Worm (Caenorhabditis elegans) whole organism, early embryonic: ENCODE results near the gene ced-10.

Experiments used
- B0310.2 ChIP-seq: sonication (generic microtip); optimal IDR thresholded peaks from 2 replicates; lab custom pipeline; 2016; ENCODE audit warnings: mild to moderate bottlenecking, missing genetic modification characterization, missing compliant biosample characterization
- F13C5.2 ChIP-seq: sonication (generic microtip); optimal IDR thresholded peaks from 2 replicates; lab custom pipeline; 2017; ENCODE audit warnings: mild to moderate bottlenecking, missing genetic modification characterization, inconsistent platforms, missing compliant biosample characterization
- aly-1 ChIP-seq: sonication (generic microtip); optimal IDR thresholded peaks from 2 replicates; lab custom pipeline; 2016; ENCODE audit warnings: missing genetic modification characterization, missing compliant biosample characterization
- ama-1 ChIP-seq: fragments of 150-350 bp; optimal IDR thresholded peaks from 2 replicates; lab custom pipeline; 2014
- ceh-13 ChIP-seq: fragments of 200-800 bp; sonication (Bioruptor generic); optimal IDR thresholded peaks from 2 replicates; lab custom pipeline; 2018; ENCODE audit warnings: mild to moderate bottlenecking, missing genetic modification characterization, missing compliant biosample characterization
- ceh-36 ChIP-seq: sonication (generic microtip); optimal IDR thresholded peaks from 2 replicates; lab custom pipeline; 2016; ENCODE audit warnings: missing genetic modification characterization, inconsistent platforms, missing compliant biosample characterization
- ets-7 ChIP-seq: sonication (generic microtip); optimal IDR thresholded peaks from 2 replicates; lab custom pipeline; 2016; ENCODE audit warnings: missing genotype, missing genetic modification characterization, missing compliant biosample characterization
- flt-1 ChIP-seq: fragments of 200-800 bp; sonication (Bioruptor generic); IDR thresholded peaks from 2 replicates; pipeline ENCODE4 v1.3.6; 2022; ENCODE audit warnings: missing genetic modification characterization, missing compliant biosample characterization
- hmbx-1 ChIP-seq: sonication (generic microtip); optimal IDR thresholded peaks from 2 replicates; lab custom pipeline; 2016; ENCODE audit warnings: mild to moderate bottlenecking, missing genetic modification characterization, missing compliant biosample characterization
- hmg-4 ChIP-seq: fragments of 200-800 bp; sonication (Bioruptor generic); optimal IDR thresholded peaks from 2 replicates; lab custom pipeline; 2018; ENCODE audit warnings: mild to moderate bottlenecking, missing genetic modification characterization, missing compliant biosample characterization
- hnd-1 ChIP-seq: sonication (generic microtip); optimal IDR thresholded peaks from 2 replicates; lab custom pipeline; 2016; ENCODE audit warnings: missing genetic modification characterization, missing compliant biosample characterization
- pes-1 ChIP-seq: fragments of 200-800 bp; sonication (Bioruptor generic); IDR thresholded peaks from 2 replicates; pipeline ENCODE4 v1.3.6; 2022; ENCODE audit warnings: missing genetic modification reagents, missing genetic modification characterization, missing compliant biosample characterization
- scrt-1 ChIP-seq: fragments of 200-800 bp; sonication (Bioruptor generic); IDR thresholded peaks from 2 replicates; pipeline ENCODE4 v1.3.6; 2022; ENCODE audit warnings: missing genetic modification characterization, missing compliant biosample characterization
- sea-1 ChIP-seq: fragments of 200-800 bp; sonication (Bioruptor generic); conservative IDR thresholded peaks from 2 replicates; pipeline ENCODE4 v1.3.6; 2022; ENCODE audit warnings: missing genetic modification characterization, missing compliant biosample characterization
- tbx-11 ChIP-seq: fragments of 200-800 bp; sonication (Bioruptor generic); IDR thresholded peaks from 2 replicates; pipeline ENCODE4 v1.3.6; 2022; ENCODE audit warnings: missing genetic modification characterization, missing compliant biosample characterization
- tbx-37 ChIP-seq: fragments of 200-800 bp; sonication (Bioruptor generic); conservative IDR thresholded peaks from 2 replicates; pipeline ENCODE4 v1.3.6; 2022; ENCODE audit warnings: missing genetic modification reagents, missing genetic modification characterization, missing compliant biosample characterization
- tra-4 ChIP-seq: sonication (generic microtip); optimal IDR thresholded peaks from 2 replicates; lab custom pipeline; 2017; ENCODE audit warnings: missing genetic modification characterization, missing compliant biosample characterization

Gene ced-10

ce11 chrIV:3545060-3545459, 35.7 kb upstream of the ced-10 start:
- no peak for TF ChIP-seq aly-1 (tag; lab: Kevin White, UChicago)
- TF ChIP-seq ceh-13 (GFP tag; lab: Kevin White, UChicago), result no peak
- no peak for TF ChIP-seq hmbx-1 (tag; lab: Kevin White, UChicago)
- TF ChIP-seq tra-4 (tag; lab: Kevin White, UChicago), result no peak
- no peak for TF ChIP-seq flt-1
- TF ChIP-seq tbx-37 (GFP tag; lab: Robert Waterston, UW), result no peak
- no peak for TF ChIP-seq tbx-11
- no peak for TF ChIP-seq ama-1 (lab: Kevin White, UChicago)
- TF ChIP-seq ets-7 (tag; lab: Kevin White, UChicago), result no peak
- TF ChIP-seq B0310.2 (tag; lab: Kevin White, UChicago), result no peak
- no peak for TF ChIP-seq F13C5.2
- TF ChIP-seq pes-1 (GFP tag; lab: Robert Waterston, UW), result no peak
- no peak for TF ChIP-seq sea-1

ce11 chrIV:3539872-3540271, 30.5 kb upstream of the ced-10 start, which contains the start of gene B0212.3:
TSS of gene B0212.3 (plus strand) at chrIV:3540172.
- TF ChIP-seq aly-1 (tag; lab: Kevin White, UChicago), result no peak
- no peak for TF ChIP-seq ets-7 (tag; lab: Kevin White, UChicago)
- no peak for TF ChIP-seq scrt-1 (GFP tag; lab: Robert Waterston, UW)
- no peak for TF ChIP-seq B0310.2 (tag; lab: Kevin White, UChicago)
- TF ChIP-seq hnd-1, result no peak
- no peak for TF ChIP-seq pes-1 (GFP tag; lab: Robert Waterston, UW)
- TF ChIP-seq tra-4 (tag; lab: Kevin White, UChicago), result no peak
- no peak for TF ChIP-seq ceh-36
- TF ChIP-seq F13C5.2, result no peak
- TF ChIP-seq tbx-11, result no peak
- TF ChIP-seq ceh-13 (GFP tag; lab: Kevin White, UChicago), result no peak
- TF ChIP-seq ama-1 (lab: Kevin White, UChicago), result no peak
- no peak for TF ChIP-seq hmg-4 (GFP tag; lab: Kevin White, UChicago)
- TF ChIP-seq tbx-37 (GFP tag; lab: Robert Waterston, UW), result no peak
- TF ChIP-seq hmbx-1 (tag; lab: Kevin White, UChicago), result no peak
- no peak for TF ChIP-seq flt-1
- no peak for TF ChIP-seq sea-1

ce11 chrIV:3539253-3539652, 29.9 kb upstream of the ced-10 start:
- TF ChIP-seq F13C5.2 (no peak), flt-1 (no peak), B0310.2 (tag; lab: Kevin White, UChicago) (no peak), sea-1 (no peak), tbx-37 (GFP tag; lab: Robert Waterston, UW) (no peak), hnd-1 (no peak), scrt-1 (GFP tag; lab: Robert Waterston, UW) (no peak), ets-7 (tag; lab: Kevin White, UChicago) (no peak), tra-4 (tag; lab: Kevin White, UChicago) (no peak), hmbx-1 (tag; lab: Kevin White, UChicago) (no peak), ceh-13 (GFP tag; lab: Kevin White, UChicago) (no peak), pes-1 (GFP tag; lab: Robert Waterston, UW) (no peak), ama-1 (lab: Kevin White, UChicago) (no peak), ceh-36 (no peak), aly-1 (tag; lab: Kevin White, UChicago) (no peak), tbx-11 (no peak)

ce11 chrIV:3532989-3533388, 23.7 kb upstream of the ced-10 start:
- TF ChIP-seq ceh-36 (no peak), tra-4 (tag; lab: Kevin White, UChicago) (no peak), sea-1 (no peak), F13C5.2 (no peak), ceh-13 (GFP tag; lab: Kevin White, UChicago) (no peak), pes-1 (GFP tag; lab: Robert Waterston, UW) (no peak), hmg-4 (GFP tag; lab: Kevin White, UChicago) (no peak), tbx-37 (GFP tag; lab: Robert Waterston, UW) (no peak), flt-1 (no peak)

- TF ChIP-seq aly-1 (tag; lab: Kevin White, UChicago) (no peak), tra-4 (tag; lab: Kevin White, UChicago) (no peak)
Measured at ce11 chrIV:3532167-3532566, 22.8 kb upstream of the ced-10 start, which contains the start of gene M57.1. TSS of gene M57.1 (plus strand) at chrIV:3532467.

- TF ChIP-seq ets-7 (tag; lab: Kevin White, UChicago) (no peak), pes-1 (GFP tag; lab: Robert Waterston, UW) (no peak), hnd-1 (no peak), hmg-4 (GFP tag; lab: Kevin White, UChicago) (no peak), flt-1 (no peak), tbx-37 (GFP tag; lab: Robert Waterston, UW) (no peak), hmbx-1 (tag; lab: Kevin White, UChicago) (no peak)
Measured at ce11 chrIV:3531535-3531934, 22.2 kb upstream of the ced-10 start.

- TF ChIP-seq pes-1 (GFP tag; lab: Robert Waterston, UW), result no peak
- TF ChIP-seq ceh-36, result no peak
- TF ChIP-seq scrt-1 (GFP tag; lab: Robert Waterston, UW), result no peak
- TF ChIP-seq ceh-13 (GFP tag; lab: Kevin White, UChicago), result no peak
- TF ChIP-seq hmg-4 (GFP tag; lab: Kevin White, UChicago), result no peak
- no peak for TF ChIP-seq F13C5.2
- TF ChIP-seq tra-4 (tag; lab: Kevin White, UChicago), result no peak
- TF ChIP-seq sea-1, result no peak
- no peak for TF ChIP-seq B0310.2 (tag; lab: Kevin White, UChicago)
- TF ChIP-seq ama-1 (lab: Kevin White, UChicago), result no peak
- TF ChIP-seq hmbx-1 (tag; lab: Kevin White, UChicago), result no peak
- TF ChIP-seq flt-1, result no peak
- no peak for TF ChIP-seq ets-7 (tag; lab: Kevin White, UChicago)
- no peak for TF ChIP-seq aly-1 (tag; lab: Kevin White, UChicago)
- TF ChIP-seq tbx-11, result no peak
- no peak for TF ChIP-seq tbx-37 (GFP tag; lab: Robert Waterston, UW)
- TF ChIP-seq hnd-1, result no peak
Measured at ce11 chrIV:3527878-3528277, 18.6 kb upstream of the ced-10 start.
